Worm (Caenorhabditis elegans) whole organism, L1 larva: ENCODE results near the gene nep-10.

Experiments used
- aha-1 ChIP-seq: fragments of 150-350 bp; optimal IDR thresholded peaks from 2 replicates; lab custom pipeline; 2014; ENCODE audit warnings: missing biosample characterization, missing genetic modification characterization
- aly-2 ChIP-seq: fragments of 150-350 bp; optimal IDR thresholded peaks from 2 replicates; lab custom pipeline; 2014; ENCODE audit warnings: missing biosample characterization, missing genetic modification characterization
- ama-1 ChIP-seq: fragments of 150-350 bp; optimal IDR thresholded peaks from 2 replicates; lab custom pipeline; 2014
- blmp-1 ChIP-seq: fragments of 150-350 bp; optimal IDR thresholded peaks from 2 replicates; lab custom pipeline; 2014; ENCODE audit warnings: missing biosample characterization, missing genetic modification characterization
- ceh-63 ChIP-seq: fragments of 200-800 bp; sonication (Bioruptor generic); optimal IDR thresholded peaks from 2 replicates; lab custom pipeline; 2018; ENCODE audit warnings: mild to moderate bottlenecking, missing genetic modification characterization, missing compliant biosample characterization
- ceh-82 ChIP-seq, 3 experiments: fragments of 150-350 bp in 1 of 3; sonication (generic microtip) in 2 of 3; optimal IDR thresholded peaks; 2 replicates each; lab custom pipeline; 2014 to 2017; ENCODE audit warnings: missing biosample characterization in 3 of 3, missing genetic modification characterization in 3 of 3
- ceh-88 ChIP-seq: fragments of 200-800 bp; sonication (Bioruptor generic); IDR thresholded peaks from 2 replicates; pipeline ENCODE4 v1.3.6; 2022; ENCODE audit warnings: missing genetic modification characterization, missing compliant biosample characterization
- ceh-90 ChIP-seq: sonication (generic microtip); optimal IDR thresholded peaks from 2 replicates; lab custom pipeline; 2016; ENCODE audit warnings: missing genetic modification characterization, missing compliant biosample characterization
- dpl-1 ChIP-seq, 3 experiments: fragments of 150-350 bp in 2 of 3; sonication (generic microtip) in 1 of 3; optimal IDR thresholded peaks; 2 replicates each; lab custom pipeline; 2014 to 2017; ENCODE audit warnings: missing biosample characterization in 3 of 3, missing genetic modification characterization in 3 of 3, missing genetic modification reagents in 3 of 3
- efl-3 ChIP-seq: fragments of 200-800 bp; sonication (Bioruptor generic); optimal IDR thresholded peaks from 2 replicates; lab custom pipeline; 2018; ENCODE audit warnings: mild to moderate bottlenecking, missing genetic modification characterization, missing compliant biosample characterization
- fkh-4 ChIP-seq: sonication (generic microtip); optimal IDR thresholded peaks from 2 replicates; lab custom pipeline; 2016; ENCODE audit warnings: missing compliant biosample characterization, missing genetic modification characterization, borderline replicate concordance
- grh-1 ChIP-seq: fragments of 200-800 bp; sonication (Bioruptor generic); IDR thresholded peaks from 2 replicates; pipeline ENCODE4 v1.3.6; 2022; ENCODE audit warnings: missing genetic modification reagents, missing genetic modification characterization, missing compliant biosample characterization
- hlh-4 ChIP-seq: sonication (generic microtip); optimal IDR thresholded peaks from 2 replicates; lab custom pipeline; 2016; ENCODE audit warnings: mild to moderate bottlenecking, missing genetic modification characterization, missing compliant biosample characterization
- hpl-2 ChIP-seq: fragments of 150-350 bp; optimal IDR thresholded peaks from 2 replicates; lab custom pipeline; 2014; ENCODE audit warnings: missing biosample characterization, missing genetic modification reagents, missing genetic modification characterization
- isw-1 ChIP-seq: fragments of 200-800 bp; sonication (Bioruptor generic); IDR thresholded peaks from 2 replicates; pipeline ENCODE4 v1.3.6; 2022; ENCODE audit warnings: missing genetic modification characterization, missing compliant biosample characterization
- jun-1 ChIP-seq: fragments of 150-350 bp; optimal IDR thresholded peaks from 2 replicates; lab custom pipeline; 2014; ENCODE audit warnings: missing biosample characterization, missing genetic modification reagents, missing genetic modification characterization
- lin-13 ChIP-seq: fragments of 150-350 bp; optimal IDR thresholded peaks from 2 replicates; lab custom pipeline; 2014; ENCODE audit warnings: missing biosample characterization, missing genetic modification reagents, missing genetic modification characterization
- lin-14 ChIP-seq: fragments of 200-800 bp; sonication (Bioruptor generic); optimal IDR thresholded peaks from 2 replicates; lab custom pipeline; 2018; ENCODE audit warnings: mild to moderate bottlenecking, missing genetic modification characterization, moderate library complexity, missing compliant biosample characterization
- lin-39 ChIP-seq: fragments of 150-350 bp; optimal IDR thresholded peaks from 2 replicates; lab custom pipeline; 2014; ENCODE audit warnings: missing biosample characterization, missing genetic modification reagents, missing genetic modification characterization
- lir-3 ChIP-seq: sonication (generic microtip); optimal IDR thresholded peaks from 2 replicates; lab custom pipeline; 2016; ENCODE audit warnings: mild to moderate bottlenecking, missing genetic modification characterization, moderate library complexity, missing compliant biosample characterization; ENCODE audit not compliant: poor library complexity
- mab-9 ChIP-seq: fragments of 200-800 bp; sonication (Bioruptor generic); IDR thresholded peaks from 2 replicates; pipeline ENCODE4 v1.3.6; 2022; ENCODE audit warnings: missing genetic modification reagents, missing genetic modification characterization, missing compliant biosample characterization
- nhr-19 ChIP-seq: fragments of 200-800 bp; sonication (Bioruptor generic); conservative IDR thresholded peaks from 2 replicates; pipeline ENCODE4 v1.3.6; 2022; ENCODE audit warnings: missing genetic modification characterization, missing compliant biosample characterization
- nhr-20 ChIP-seq: sonication (generic microtip); optimal IDR thresholded peaks from 2 replicates; lab custom pipeline; 2016; ENCODE audit warnings: mild to moderate bottlenecking, missing genetic modification characterization, missing compliant biosample characterization
- nhr-71 ChIP-seq: sonication (generic microtip); optimal IDR thresholded peaks from 2 replicates; lab custom pipeline; 2016; ENCODE audit warnings: mild to moderate bottlenecking, missing genetic modification characterization, moderate library complexity, missing compliant biosample characterization
- nhr-90 ChIP-seq: sonication (generic microtip); optimal IDR thresholded peaks from 2 replicates; lab custom pipeline; 2016; ENCODE audit warnings: mild to moderate bottlenecking, missing genetic modification characterization, missing compliant biosample characterization; ENCODE audit not compliant: poor library complexity
- pax-3 ChIP-seq: fragments of 200-800 bp; sonication (Bioruptor generic); optimal IDR thresholded peaks from 2 replicates; lab custom pipeline; 2018; ENCODE audit warnings: mild to moderate bottlenecking, missing genetic modification characterization, moderate library complexity, missing compliant biosample characterization
- pqm-1 ChIP-seq: sonication (generic microtip); optimal IDR thresholded peaks from 3 replicates; lab custom pipeline; 2017; ENCODE audit warnings: missing biosample characterization, missing genetic modification characterization
- rnt-1 ChIP-seq: sonication (generic microtip); optimal IDR thresholded peaks from 2 replicates; lab custom pipeline; 2016; ENCODE audit warnings: mild to moderate bottlenecking, missing genetic modification characterization, moderate library complexity, missing compliant biosample characterization
- skn-1 ChIP-seq: fragments of 150-350 bp; optimal IDR thresholded peaks from 2 replicates; lab custom pipeline; 2014; ENCODE audit warnings: missing biosample characterization, missing genetic modification characterization
- snpc-4 ChIP-seq: fragments of 150-350 bp; optimal IDR thresholded peaks from 2 replicates; lab custom pipeline; 2014; ENCODE audit warnings: missing biosample characterization, missing genetic modification characterization
- sox-4 ChIP-seq: sonication (generic microtip); optimal IDR thresholded peaks from 2 replicates; lab custom pipeline; 2016; ENCODE audit warnings: missing genetic modification characterization, missing compliant biosample characterization
- sup-37 ChIP-seq: fragments of 200-800 bp; sonication (Bioruptor generic); optimal IDR thresholded peaks from 2 replicates; lab custom pipeline; 2018; ENCODE audit warnings: mild to moderate bottlenecking, missing genetic modification characterization, missing compliant biosample characterization
- tbx-2 ChIP-seq: sonication (generic microtip); optimal IDR thresholded peaks from 2 replicates; lab custom pipeline; 2016; ENCODE audit warnings: missing genetic modification characterization, missing compliant biosample characterization
- tlp-1 ChIP-seq: fragments of 150-350 bp; optimal IDR thresholded peaks from 2 replicates; lab custom pipeline; 2014; ENCODE audit warnings: missing biosample characterization, missing genetic modification characterization
- unc-130 ChIP-seq: fragments of 150-350 bp; optimal IDR thresholded peaks from 2 replicates; lab custom pipeline; 2017; ENCODE audit warnings: missing biosample characterization, missing genetic modification characterization, inconsistent platforms
- unc-86 ChIP-seq: sonication (generic microtip); optimal IDR thresholded peaks from 2 replicates; lab custom pipeline; 2016; ENCODE audit warnings: missing genetic modification characterization, missing compliant biosample characterization
- vab-15 ChIP-seq: sonication (generic microtip); optimal IDR thresholded peaks from 2 replicates; lab custom pipeline; 2017; ENCODE audit warnings: missing genotype, mild to moderate bottlenecking, missing genetic modification characterization, missing compliant biosample characterization
- zag-1 ChIP-seq: fragments of 150-350 bp; optimal IDR thresholded peaks from 2 replicates; lab custom pipeline; 2014; ENCODE audit warnings: missing biosample characterization, missing genetic modification characterization
- zip-4 ChIP-seq: fragments of 200-800 bp; sonication (Bioruptor generic); optimal IDR thresholded peaks from 2 replicates; lab custom pipeline; 2018; ENCODE audit warnings: mild to moderate bottlenecking, missing genetic modification characterization, moderate library complexity, missing compliant biosample characterization
- ztf-11 ChIP-seq, 2 experiments: sonication (generic microtip); optimal IDR thresholded peaks; 2 replicates each; lab custom pipeline; 2016 to 2017; ENCODE audit warnings: missing genetic modification characterization in 2 of 2, missing biosample characterization in 1 of 2, missing compliant biosample characterization in 1 of 2
- ztf-4 ChIP-seq: fragments of 150-350 bp; optimal IDR thresholded peaks from 2 replicates; lab custom pipeline; 2014; ENCODE audit warnings: missing biosample characterization, missing genetic modification characterization

The nep-10 gene

DNA sequence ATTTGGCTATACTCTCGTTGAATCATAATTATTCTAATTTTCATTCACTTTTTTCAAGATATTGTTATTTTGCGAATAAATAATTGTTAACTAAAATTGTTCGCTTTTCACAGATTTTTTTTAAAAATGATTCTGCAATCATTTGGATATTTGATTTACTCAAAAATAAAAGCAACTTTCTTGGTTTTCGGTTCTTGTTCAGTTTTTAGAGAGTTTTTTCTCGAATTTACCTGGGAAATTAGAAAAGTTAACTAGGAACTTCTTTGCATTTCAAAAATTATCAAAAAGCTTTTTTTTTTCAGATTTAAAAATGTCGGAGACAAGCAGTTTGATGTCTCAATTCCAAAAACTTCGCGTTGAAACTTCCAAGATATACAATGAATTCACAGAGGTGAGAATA lies 43.9 kb upstream of the nep-10 start, which contains the start of the genes C16C8.20 and gldi-6:
TSS of gene C16C8.20 (plus strand) at position 301 of the 400 bp plus-strand sequence.
TSS of gene gldi-6 (plus strand) at position 301 of the 400 bp plus-strand sequence.
- no peak for TF ChIP-seq hpl-2 (GFP tag; lab: Kevin White, UChicago)
- no peak for TF ChIP-seq pax-3 (tag; lab: Kevin White, UChicago)
- no peak for TF ChIP-seq sup-37
- no peak for TF ChIP-seq ceh-88 (GFP tag; lab: Robert Waterston, UW)
- no peak for TF ChIP-seq ztf-4 (tag; lab: Kevin White, UChicago)
- TF ChIP-seq grh-1 (GFP tag; lab: Robert Waterston, UW), result no peak
- no peak for TF ChIP-seq lin-13
- TF ChIP-seq zip-4 (GFP tag; lab: Kevin White, UChicago), result no peak
- no peak for TF ChIP-seq ceh-63
- TF ChIP-seq ceh-82 (tag; optimal IDR thresholded peaks at IDR 0.05; lab: Kevin White, UChicago), result no peak
- TF ChIP-seq aha-1, result no peak
- no peak for TF ChIP-seq rnt-1 (tag; lab: Kevin White, UChicago)
- TF ChIP-seq mab-9 (GFP tag; lab: Robert Waterston, UW), result no peak

DNA sequence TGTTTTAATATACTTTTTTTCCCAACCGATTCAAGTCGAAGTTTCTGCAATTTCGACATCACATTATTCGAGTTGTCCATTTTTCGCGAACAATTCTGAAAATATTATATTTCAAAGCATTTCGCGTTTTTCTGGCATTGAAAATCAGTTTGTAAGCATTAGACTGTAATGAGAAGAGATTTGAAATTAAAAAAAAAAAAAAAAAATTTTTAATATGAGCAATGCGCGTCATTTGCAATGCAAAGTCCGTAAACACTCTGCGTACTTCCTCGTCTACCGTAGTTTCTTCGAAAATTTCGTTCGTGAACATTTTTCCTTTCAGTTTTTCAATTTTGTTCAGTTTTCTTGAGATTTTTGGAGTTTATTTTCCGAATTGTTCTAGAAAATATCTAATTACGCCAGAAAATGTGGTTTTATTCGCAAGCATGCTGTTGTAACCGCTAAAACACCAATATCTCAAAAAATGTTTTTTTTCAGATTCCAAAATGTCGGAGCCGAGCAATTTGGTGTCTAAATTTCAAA lies 42.6 kb upstream of the nep-10 start, which contains the start of the genes C16C8.5 and C16C8.16:
TSS of gene C16C8.5 (minus strand) at position 101 of the 522 bp plus-strand sequence.
TSS of gene C16C8.16 (plus strand) at position 472 of the 522 bp plus-strand sequence.
- no peak for TF ChIP-seq ceh-82 (tag; optimal IDR thresholded peaks at IDR 0.05; lab: Kevin White, UChicago)
- no peak for TF ChIP-seq ama-1 (lab: Kevin White, UChicago)
- TF ChIP-seq lin-13, result no peak
- no peak for TF ChIP-seq lir-3
- TF ChIP-seq hlh-4 (tag; lab: Kevin White, UChicago), result no peak
- no peak for TF ChIP-seq sox-4
- TF ChIP-seq jun-1 (tag; lab: Kevin White, UChicago), result no peak
- no peak for TF ChIP-seq ceh-90 (tag; lab: Kevin White, UChicago)
- no peak for TF ChIP-seq tbx-2 (tag; lab: Kevin White, UChicago)
- no peak for TF ChIP-seq dpl-1 (GFP tag; optimal IDR thresholded peaks at IDR 0.05; lab: Kevin White, UChicago)
- no peak for TF ChIP-seq lin-39 (tag; lab: Kevin White, UChicago)

DNA sequence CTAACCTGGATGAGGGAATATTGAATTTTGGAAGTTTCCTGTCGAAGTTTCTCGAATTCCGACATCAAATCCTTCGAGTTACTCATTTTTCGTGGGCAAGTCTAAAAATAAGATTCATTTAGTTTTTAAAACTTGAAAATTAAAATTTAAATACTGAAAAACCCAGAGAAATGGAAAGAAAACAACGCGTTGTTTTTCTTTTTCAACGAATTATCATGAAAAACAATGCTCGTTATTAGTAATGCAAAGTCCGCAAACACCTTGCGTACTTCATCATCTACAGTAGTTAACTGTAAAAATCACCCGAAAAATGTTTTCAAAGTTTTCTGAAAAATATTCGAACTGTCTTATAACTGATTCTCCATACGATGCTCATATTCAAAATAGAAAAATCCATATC lies 41.5 kb upstream of the nep-10 start, which contains the start of gene C16C8.4:
TSS of gene C16C8.4 (minus strand) at position 101 of the 400 bp plus-strand sequence.
- TF ChIP-seq pqm-1 (tag; lab: Kevin White, UChicago) (no peak), nhr-71 (tag; lab: Kevin White, UChicago) (no peak), isw-1 (GFP tag; lab: Robert Waterston, UW) (no peak), tlp-1 (no peak), ceh-82 (tag; optimal IDR thresholded peaks at IDR 0.05; lab: Kevin White, UChicago) (no peak), nhr-19 (GFP tag; lab: Robert Waterston, UW) (no peak), sup-37 (no peak)

DNA sequence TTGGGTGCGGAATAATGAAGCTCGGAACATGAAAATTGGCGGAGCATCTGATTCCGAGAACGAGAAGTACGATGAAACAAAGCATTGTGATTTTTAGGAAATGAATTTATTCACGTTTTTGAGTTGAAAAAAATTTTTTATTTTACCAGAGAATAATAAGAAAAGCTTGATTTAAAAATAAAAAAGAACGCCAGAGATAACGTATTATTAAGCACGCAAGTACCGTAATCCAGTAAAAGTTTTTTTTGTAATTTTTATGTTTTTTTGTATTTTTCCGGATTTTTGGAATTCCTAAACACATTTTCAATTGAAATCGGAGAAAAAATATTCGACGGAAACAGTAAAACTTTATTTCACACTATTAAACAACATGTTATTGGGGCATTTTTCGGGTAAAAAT lies 40.4 kb upstream of the nep-10 start, which contains the start of gene C16C8.22:
TSS of gene C16C8.22 (minus strand) at position 101 of the 400 bp plus-strand sequence.
- TF ChIP-seq fkh-4 (tag; lab: Kevin White, UChicago) (no peak), vab-15 (tag; lab: Kevin White, UChicago) (no peak), skn-1 (no peak), nhr-90 (tag; lab: Kevin White, UChicago) (no peak), nhr-71 (tag; lab: Kevin White, UChicago) (no peak), lin-14 (GFP tag; lab: Kevin White, UChicago) (no peak), efl-3 (GFP tag; lab: Kevin White, UChicago) (no peak), ztf-11 (tag; optimal IDR thresholded peaks at IDR 0.05; lab: Kevin White, UChicago) (no peak), blmp-1 (tag; lab: Kevin White, UChicago) (no peak), zag-1 (tag; lab: Kevin White, UChicago) (no peak), pax-3 (tag; lab: Kevin White, UChicago) (no peak), snpc-4 (tag; lab: Kevin White, UChicago) (no peak), unc-130 (tag; lab: Kevin White, UChicago) (no peak), unc-86 (tag; lab: Kevin White, UChicago) (no peak), zip-4 (GFP tag; lab: Kevin White, UChicago) (no peak), ceh-63 (no peak), lin-39 (tag; lab: Kevin White, UChicago) (no peak), aly-2 (no peak), sox-4 (no peak), nhr-20 (tag; lab: Kevin White, UChicago) (no peak)
